Worm (Caenorhabditis elegans): ENCODE results near the gene Y69A2AR.19.

Y69A2AR.19 gene

DNA sequence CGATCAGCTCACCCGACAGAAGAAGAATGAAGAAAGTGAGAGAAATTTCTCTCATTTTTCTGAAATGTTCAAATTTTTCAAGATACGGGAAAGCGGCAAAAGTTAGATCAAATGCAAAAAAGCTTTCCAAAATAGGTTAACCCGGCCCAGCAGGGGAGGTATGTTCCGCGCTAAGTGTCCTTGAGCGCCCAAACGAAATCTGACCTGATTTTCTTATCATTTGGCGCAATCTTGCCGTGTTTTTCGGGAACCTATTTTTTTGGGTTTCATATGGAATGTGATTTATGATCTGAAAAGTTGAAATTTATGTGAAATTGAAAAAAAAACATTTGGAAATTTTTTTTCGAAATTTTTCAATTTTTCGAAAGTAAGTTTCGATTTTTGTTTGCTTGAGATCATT, 25.3 kb upstream of the Y69A2AR.19 start, which contains the start of gene cdh-10:
TSS of gene cdh-10 (minus strand) at position 59 of the 400 bp plus-strand sequence.
- TF ChIP-seq pha-4 (tag; optimal IDR thresholded peaks at IDR 0.05) (no peak), sox-2 (GFP tag; IDR thresholded peaks at IDR 0.05) (no peak), hlh-15 (tag; optimal IDR thresholded peaks at IDR 0.05) (no peak), odd-2 (tag; optimal IDR thresholded peaks at IDR 0.05) (no peak), elt-2 (tag; optimal IDR thresholded peaks at IDR 0.05) (no peak), dmd-4 (tag; optimal IDR thresholded peaks at IDR 0.05; ENCODE audit: borderline replicate concordance) (no peak), ceh-9 (tag; optimal IDR thresholded peaks at IDR 0.05) (no peak), K02D7.2 (tag; optimal IDR thresholded peaks at IDR 0.05) (no peak), ceh-34 (tag; optimal IDR thresholded peaks at IDR 0.05) (no peak)

DNA sequence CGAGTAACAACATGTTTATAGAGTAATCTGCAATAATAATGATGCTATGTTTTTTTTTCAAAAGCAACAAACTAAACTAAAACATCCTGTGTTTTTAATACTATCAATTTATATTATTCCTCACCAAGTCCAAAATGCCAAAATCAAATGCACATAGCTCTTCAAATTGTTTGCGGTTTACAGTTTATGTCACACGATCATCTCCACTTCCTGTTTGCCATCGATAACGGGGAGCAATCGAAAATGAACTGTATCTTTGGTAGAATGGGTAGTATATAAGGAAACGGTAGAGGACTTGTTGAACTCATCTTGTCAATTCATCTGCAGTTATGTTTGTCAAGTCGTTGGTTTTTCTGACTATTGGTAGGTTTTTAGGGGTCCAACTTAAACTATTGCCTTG, 24.5 kb upstream of the Y69A2AR.19 start, which contains the start of gene ilys-3:
TSS of gene ilys-3 (plus strand) at position 301 of the 400 bp plus-strand sequence.
- TF ChIP-seq sdc-2 (tag; optimal IDR thresholded peaks at IDR 0.05): no peak
- no peak for TF ChIP-seq ceh-48 (tag; optimal IDR thresholded peaks at IDR 0.05)
- TF ChIP-seq F13H6.1 (tag; optimal IDR thresholded peaks at IDR 0.05): no peak
- TF ChIP-seq npax-4 (tag; optimal IDR thresholded peaks at IDR 0.05): no peak

DNA sequence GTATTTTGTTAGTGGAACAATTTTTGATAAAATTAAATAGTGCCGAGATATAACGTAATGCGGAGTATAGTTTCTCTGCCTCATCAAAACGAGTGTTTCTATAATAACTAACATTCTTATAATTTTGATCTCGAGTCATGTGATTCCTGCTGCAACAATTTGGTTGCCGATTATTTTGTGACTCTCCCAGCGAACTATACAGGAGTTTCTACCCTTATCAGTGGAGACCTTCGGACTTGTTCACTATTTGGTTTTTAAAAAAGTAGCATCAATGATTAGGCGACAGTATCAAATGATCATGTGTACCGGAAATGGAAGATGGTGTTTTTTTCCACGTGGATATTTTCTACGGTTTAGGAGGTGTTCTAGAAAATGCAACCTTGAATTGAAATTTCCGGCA, 22.4 kb upstream of the Y69A2AR.19 start:
- TF ChIP-seq ceh-45 (GFP tag; IDR thresholded peaks at IDR 0.05) (no peak), unc-3 (GFP tag; conservative IDR thresholded peaks at IDR 0.05) (no peak), unc-3 (tag; optimal IDR thresholded peaks at IDR 0.05) (no peak), madf-2 (tag; optimal IDR thresholded peaks at IDR 0.05) (no peak), ceh-24 (tag; optimal IDR thresholded peaks at IDR 0.05) (no peak), mec-3 (tag; optimal IDR thresholded peaks at IDR 0.05; ENCODE audit: borderline replicate concordance) (no peak), hlh-15 (tag; optimal IDR thresholded peaks at IDR 0.05) (no peak), pat-9 (tag; optimal IDR thresholded peaks at IDR 0.05) (no peak), ceh-31 (tag; optimal IDR thresholded peaks at IDR 0.05) (no peak), unc-42 (tag; optimal IDR thresholded peaks at IDR 0.05) (no peak), npax-4 (tag; optimal IDR thresholded peaks at IDR 0.05) (no peak), ceh-30 (tag; optimal IDR thresholded peaks at IDR 0.05) (no peak), hlh-8 (tag; optimal IDR thresholded peaks at IDR 0.05) (no peak), ceh-22 (tag; optimal IDR thresholded peaks at IDR 0.05) (no peak), syd-9 (tag; optimal IDR thresholded peaks at IDR 0.05) (no peak), hlh-13 (GFP tag; optimal IDR thresholded peaks at IDR 0.05) (no peak), fkh-10 (GFP tag; optimal IDR thresholded peaks at IDR 0.05) (no peak), ceh-34 (tag; optimal IDR thresholded peaks at IDR 0.05) (no peak)

DNA sequence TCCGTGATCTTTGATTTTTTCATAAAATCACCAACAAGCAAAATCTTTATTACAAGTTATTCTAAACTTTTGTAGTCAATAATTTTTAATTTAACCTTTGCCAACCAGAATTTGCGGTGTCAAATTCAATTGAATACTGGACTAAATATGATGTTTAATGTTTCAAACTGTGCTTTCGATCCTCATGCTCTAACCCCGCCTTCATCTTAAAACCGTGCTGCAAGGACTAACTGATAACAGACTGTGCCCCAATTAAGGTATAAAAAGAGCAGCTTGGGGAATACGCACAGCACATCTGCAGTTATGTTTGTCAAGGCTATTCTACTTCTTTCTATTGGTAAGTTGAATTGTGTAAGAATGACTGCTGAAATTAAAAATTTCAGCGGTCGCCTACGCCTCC, 21.2 kb upstream of the Y69A2AR.19 start, which contains the start of gene ilys-2:
TSS of gene ilys-2 (plus strand) at position 301 of the 400 bp plus-strand sequence.
- no peak for TF ChIP-seq unc-55 (GFP tag; optimal IDR thresholded peaks at IDR 0.05)
- TF ChIP-seq ceh-14 (tag; optimal IDR thresholded peaks at IDR 0.05): no peak
- TF ChIP-seq ceh-6 (GFP tag; optimal IDR thresholded peaks at IDR 0.05): no peak
- TF ChIP-seq mec-3 (tag; optimal IDR thresholded peaks at IDR 0.05; ENCODE audit: borderline replicate concordance): no peak
- TF ChIP-seq rnt-1 (tag; optimal IDR thresholded peaks at IDR 0.05): no peak
- TF ChIP-seq dve-1 (tag; optimal IDR thresholded peaks at IDR 0.05): no peak
- TF ChIP-seq ama-1 (optimal IDR thresholded peaks at IDR 0.05): no peak
- TF ChIP-seq ceh-45 (GFP tag; IDR thresholded peaks at IDR 0.05): no peak
- no peak for TF ChIP-seq pha-2 (tag; optimal IDR thresholded peaks at IDR 0.05)
- TF ChIP-seq nfya-1 (tag; optimal IDR thresholded peaks at IDR 0.05): no peak
- TF ChIP-seq dmd-4 (tag; optimal IDR thresholded peaks at IDR 0.05; ENCODE audit: borderline replicate concordance): no peak
- no peak for TF ChIP-seq ceh-18 (tag; optimal IDR thresholded peaks at IDR 0.05)
- TF ChIP-seq ceh-22 (tag; optimal IDR thresholded peaks at IDR 0.05): no peak
- no peak for TF ChIP-seq ceh-31 (tag; optimal IDR thresholded peaks at IDR 0.05)
- no peak for TF ChIP-seq unc-86 (tag; optimal IDR thresholded peaks at IDR 0.05)
- no peak for TF ChIP-seq ztf-16 (tag; optimal IDR thresholded peaks at IDR 0.05)
- TF ChIP-seq pat-9 (tag; optimal IDR thresholded peaks at IDR 0.05): no peak
- no peak for TF ChIP-seq pqm-1 (tag; optimal IDR thresholded peaks at IDR 0.05)
- TF ChIP-seq sox-2 (GFP tag; IDR thresholded peaks at IDR 0.05): no peak
- TF ChIP-seq fkh-6 (tag; optimal IDR thresholded peaks at IDR 0.05): no peak

All from whole organism, late embryonic.